Fruit fly (Drosophila melanogaster) whole organism, prepupa: ENCODE data around the gene Spps.

ENCODE experiments used
- Blimp-1 ChIP-seq: fragments of 200-800 bp; sonication (Bioruptor generic); optimal IDR thresholded peaks from 3 replicates; lab custom pipeline; 2017; ENCODE audit warnings: missing biosample characterization, missing genetic modification characterization, mild to moderate bottlenecking, moderate library complexity, missing genetic modification reagents
- CG10631 ChIP-seq: fragments of 200-800 bp; sonication (Bioruptor generic); optimal IDR thresholded peaks from 2 replicates; lab custom pipeline; 2016; ENCODE audit warnings: missing biosample characterization, missing genetic modification characterization
- CG11294 ChIP-seq: fragments of 200-800 bp; sonication (Bioruptor generic); IDR thresholded peaks from 2 replicates; pipeline ENCODE4 v1.3.6; 2022; ENCODE audit warnings: missing biosample characterization, missing genetic modification characterization
- CG11762 ChIP-seq: fragments of 200-800 bp; sonication (Bioruptor generic); optimal IDR thresholded peaks from 3 replicates; lab custom pipeline; 2016; ENCODE audit warnings: missing biosample characterization, missing genetic modification characterization; ENCODE audit not compliant: insufficient read depth
- CG1621 ChIP-seq: fragments of 200-800 bp; sonication (Bioruptor generic); optimal IDR thresholded peaks from 3 replicates; lab custom pipeline; 2018; ENCODE audit warnings: missing biosample characterization, mild to moderate bottlenecking, missing genetic modification characterization
- CG16779 ChIP-seq: fragments of 200-800 bp; sonication (Bioruptor generic); optimal IDR thresholded peaks from 3 replicates; lab custom pipeline; 2017; ENCODE audit warnings: missing biosample characterization, mild to moderate bottlenecking, missing genetic modification characterization
- CG3032 ChIP-seq: fragments of 200-800 bp; optimal IDR thresholded peaks from 2 replicates; lab custom pipeline; 2019; ENCODE audit warnings: missing biosample characterization, mild to moderate bottlenecking, missing genetic modification characterization, moderate library complexity
- CG31627 ChIP-seq: fragments of 200-800 bp; sonication (Bioruptor generic); optimal IDR thresholded peaks from 3 replicates; lab custom pipeline; 2016; ENCODE audit warnings: missing biosample characterization, missing genetic modification characterization
- CG32006 ChIP-seq: fragments of 200-800 bp; sonication (Bioruptor generic); optimal IDR thresholded peaks from 3 replicates; lab custom pipeline; 2017; ENCODE audit warnings: missing biosample characterization, mild to moderate bottlenecking, missing genetic modification characterization
- CG3919 ChIP-seq: fragments of 200-800 bp; sonication (Bioruptor generic); optimal IDR thresholded peaks from 3 replicates; lab custom pipeline; 2016; ENCODE audit warnings: missing biosample characterization, missing genetic modification characterization
- CG4318 ChIP-seq: fragments of 200-800 bp; sonication (Bioruptor generic); optimal IDR thresholded peaks from 3 replicates; lab custom pipeline; 2017; ENCODE audit warnings: missing biosample characterization, mild to moderate bottlenecking, missing genetic modification characterization
- CG6276 ChIP-seq: fragments of 200-800 bp; sonication (Bioruptor generic); optimal IDR thresholded peaks from 2 replicates; lab custom pipeline; 2017; ENCODE audit warnings: missing biosample characterization, mild to moderate bottlenecking, missing genetic modification characterization
- CG6792 ChIP-seq: fragments of 200-800 bp; sonication (Bioruptor generic); optimal IDR thresholded peaks from 3 replicates; lab custom pipeline; 2016; ENCODE audit warnings: missing biosample characterization, missing genetic modification characterization
- CG8119 ChIP-seq: fragments of 200-800 bp; sonication (Bioruptor generic); IDR thresholded peaks from 3 replicates; pipeline ENCODE4 v1.3.6; 2022; ENCODE audit warnings: missing biosample characterization, missing genetic modification characterization
- CG8319 ChIP-seq: fragments of 200-800 bp; sonication (Bioruptor generic); optimal IDR thresholded peaks from 3 replicates; lab custom pipeline; 2016; ENCODE audit warnings: missing biosample characterization, missing genetic modification characterization
- CG8632 ChIP-seq: fragments of 200-800 bp; sonication (Bioruptor generic); optimal IDR thresholded peaks from 3 replicates; lab custom pipeline; 2016; ENCODE audit warnings: missing biosample characterization, missing genetic modification characterization
- CG9139 ChIP-seq: fragments of 200-800 bp; sonication (Bioruptor generic); optimal IDR thresholded peaks from 3 replicates; lab custom pipeline; 2017; ENCODE audit warnings: missing biosample characterization, mild to moderate bottlenecking, missing genetic modification characterization
- Eip75B ChIP-seq: fragments of 200-800 bp; sonication (Bioruptor generic); optimal IDR thresholded peaks from 3 replicates; lab custom pipeline; 2016; ENCODE audit warnings: missing biosample characterization, missing genetic modification characterization
- Eip78C ChIP-seq: fragments of 200-800 bp; sonication (Bioruptor generic); peaks from one replicate; lab custom pipeline; 2016; ENCODE audit warnings: missing biosample characterization, missing genetic modification characterization
- Eip93F ChIP-seq: fragments of 200-800 bp; sonication (Bioruptor generic); optimal IDR thresholded peaks from 2 replicates; lab custom pipeline; 2016; ENCODE audit warnings: missing biosample characterization, mild to moderate bottlenecking, missing genetic modification characterization
- Ets21C ChIP-seq: fragments of 200-800 bp; sonication (Bioruptor generic); optimal IDR thresholded peaks from 3 replicates; lab custom pipeline; 2016; ENCODE audit warnings: missing biosample characterization, missing genetic modification characterization
- Ets96B ChIP-seq: fragments of 200-800 bp; optimal IDR thresholded peaks from 2 replicates; lab custom pipeline; 2019; ENCODE audit warnings: missing biosample characterization, mild to moderate bottlenecking, missing genetic modification characterization, moderate library complexity
- Hr38 ChIP-seq: sonication (Bioruptor generic); optimal IDR thresholded peaks from 2 replicates; lab custom pipeline; 2016; ENCODE audit warnings: missing biosample characterization, missing genetic modification characterization
- Hr39 ChIP-seq: fragments of 200-800 bp; sonication (Bioruptor generic); optimal IDR thresholded peaks from 2 replicates; lab custom pipeline; 2016; ENCODE audit warnings: missing biosample characterization, missing genetic modification characterization
- Hr4 ChIP-seq: fragments of 200-800 bp; sonication (Bioruptor generic); optimal IDR thresholded peaks from 3 replicates; lab custom pipeline; 2016; ENCODE audit warnings: missing biosample characterization, missing genetic modification characterization
- Lpt ChIP-seq: fragments of 200-800 bp; sonication (Bioruptor generic); optimal IDR thresholded peaks from 3 replicates; lab custom pipeline; 2016; ENCODE audit warnings: missing biosample characterization, missing genetic modification characterization
- Met ChIP-seq: fragments of 200-800 bp; sonication (Bioruptor generic); optimal IDR thresholded peaks from 3 replicates; lab custom pipeline; 2016; ENCODE audit warnings: missing biosample characterization, missing genetic modification characterization
- Sox14 ChIP-seq: fragments of 200-800 bp; sonication (Bioruptor generic); optimal IDR thresholded peaks from 3 replicates; lab custom pipeline; 2016; ENCODE audit warnings: missing biosample characterization, missing genetic modification characterization
- achi ChIP-seq: fragments of 200-800 bp; sonication (Bioruptor generic); optimal IDR thresholded peaks from 3 replicates; lab custom pipeline; 2016; ENCODE audit warnings: missing biosample characterization, missing genetic modification characterization
- cyc ChIP-seq: fragments of 200-800 bp; sonication (Bioruptor generic); optimal IDR thresholded peaks from 3 replicates; lab custom pipeline; 2016; ENCODE audit warnings: missing biosample characterization, missing genetic modification characterization
- dsx ChIP-seq: fragments of 200-800 bp; optimal IDR thresholded peaks from 3 replicates; lab custom pipeline; 2019; ENCODE audit warnings: missing biosample characterization, mild to moderate bottlenecking, missing genetic modification characterization, moderate library complexity; ENCODE audit not compliant: poor library complexity, severe bottlenecking
- fd85E ChIP-seq: fragments of 200-800 bp; sonication (Bioruptor generic); optimal IDR thresholded peaks from 3 replicates; lab custom pipeline; 2016; ENCODE audit warnings: missing biosample characterization, missing genetic modification characterization
- fkh ChIP-seq: fragments of 200-800 bp; sonication (Bioruptor generic); optimal IDR thresholded peaks from 3 replicates; lab custom pipeline; 2017; ENCODE audit warnings: missing biosample characterization, mild to moderate bottlenecking, missing genetic modification characterization, moderate library complexity
- lz ChIP-seq: fragments of 200-800 bp; sonication (Bioruptor generic); optimal IDR thresholded peaks from 3 replicates; lab custom pipeline; 2016; ENCODE audit warnings: missing biosample characterization, missing genetic modification characterization
- salr ChIP-seq, 2 experiments: fragments of 200-800 bp; sonication (Bioruptor generic); optimal IDR thresholded peaks; 3 replicates each; lab custom pipeline; 2016 to 2018; ENCODE audit warnings: missing biosample characterization in 2 of 2, missing genetic modification characterization in 2 of 2, mild to moderate bottlenecking in 1 of 2
- spab ChIP-seq: fragments of 200-800 bp; sonication (Bioruptor generic); optimal IDR thresholded peaks from 2 replicates; lab custom pipeline; 2017; ENCODE audit warnings: missing biosample characterization, mild to moderate bottlenecking, missing genetic modification characterization, missing genetic modification reagents
- ss ChIP-seq, 2 experiments: fragments of 200-800 bp; sonication (Bioruptor generic); optimal IDR thresholded peaks; 2 replicates in 1 of 2; 3 replicates in 1 of 2; lab custom pipeline; 2017 to 2018; ENCODE audit warnings: mild to moderate bottlenecking in 2 of 2, missing biosample characterization in 2 of 2, missing genetic modification characterization in 2 of 2, moderate library complexity in 1 of 2
- topi ChIP-seq: fragments of 200-800 bp; sonication (Bioruptor generic); optimal IDR thresholded peaks from 3 replicates; lab custom pipeline; 2016; ENCODE audit warnings: missing biosample characterization, missing genetic modification characterization
- vri ChIP-seq: fragments of 200-800 bp; sonication (Bioruptor generic); optimal IDR thresholded peaks from 3 replicates; lab custom pipeline; 2016; ENCODE audit warnings: missing biosample characterization, mild to moderate bottlenecking, missing genetic modification characterization

The Spps gene

DNA sequence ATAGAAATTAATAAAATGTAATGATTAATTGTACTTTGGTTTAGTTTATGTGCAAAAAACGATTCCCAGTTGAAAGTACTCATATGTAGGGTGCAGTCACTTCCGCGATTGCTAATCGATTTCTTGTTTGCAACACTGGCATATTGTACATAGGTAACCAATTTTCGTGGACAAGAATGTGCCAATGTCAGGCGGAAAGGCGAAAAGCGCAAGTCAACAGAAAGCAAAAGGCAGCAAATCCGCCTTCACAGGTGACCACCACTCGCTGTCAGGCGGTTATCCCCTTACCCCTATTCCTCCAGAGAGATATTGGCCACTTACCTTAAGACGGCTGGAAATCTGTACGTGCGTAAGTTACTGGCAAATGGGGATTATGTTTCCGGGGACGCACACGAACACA, 43.8 kb upstream of the Spps start:
- TF ChIP-seq Eip75B (GFP tag; lab: Kevin White, UChicago) (no peak), cyc (GFP tag; lab: Kevin White, UChicago) (no peak), CG6792 (no peak), dsx (GFP tag; lab: Kevin White, UChicago) (no peak), achi (GFP tag; lab: Kevin White, UChicago) (no peak), CG3032 (no peak), salr (GFP tag; optimal IDR thresholded peaks at IDR 0.05; lab: Kevin White, UChicago) (no peak), CG6276 (GFP tag; lab: Kevin White, UChicago) (no peak), Eip78C (GFP tag; lab: Kevin White, UChicago) (no peak), CG9139 (GFP tag; lab: Kevin White, UChicago) (no peak), Blimp-1 (GFP tag; lab: Kevin White, UChicago) (no peak), CG3919 (GFP tag; lab: Kevin White, UChicago) (no peak), ss (GFP tag; optimal IDR thresholded peaks at IDR 0.05; lab: Kevin White, UChicago) (no peak), Ets21C (GFP tag; lab: Kevin White, UChicago) (no peak), Lpt (GFP tag; lab: Kevin White, UChicago) (no peak), lz (GFP tag; lab: Kevin White, UChicago) (no peak), Met (GFP tag; lab: Kevin White, UChicago) (no peak)

DNA sequence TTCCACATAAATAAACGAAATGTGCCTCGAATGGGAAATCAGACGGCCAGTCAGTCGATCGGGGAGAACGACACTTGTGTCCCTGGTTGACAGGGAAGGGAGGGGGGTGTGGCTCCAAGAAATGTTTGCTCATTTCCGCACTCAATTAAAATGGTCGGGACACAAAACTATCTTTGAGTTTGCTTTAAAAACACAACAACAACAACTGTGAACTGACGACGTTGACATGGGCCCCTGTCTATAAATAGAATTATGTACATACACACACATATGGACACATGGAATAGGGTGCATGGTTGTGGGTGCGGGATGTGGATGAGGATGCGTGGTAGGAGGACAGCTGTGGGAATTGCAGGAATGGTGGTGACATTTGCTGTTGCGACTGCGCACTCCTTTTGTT, 43.3 kb upstream of the Spps start:
- TF ChIP-seq Hr4 (GFP tag; lab: Kevin White, UChicago) (no peak), fkh (peak; percentile 80), vri (no peak), fd85E (no peak), ss (GFP tag; optimal IDR thresholded peaks at IDR 0.05; lab: Kevin White, UChicago) (peak in 1 of 2 experiments; percentile 27)
- TF ChIP-seq, all 60 proteins: peak for 2

DNA sequence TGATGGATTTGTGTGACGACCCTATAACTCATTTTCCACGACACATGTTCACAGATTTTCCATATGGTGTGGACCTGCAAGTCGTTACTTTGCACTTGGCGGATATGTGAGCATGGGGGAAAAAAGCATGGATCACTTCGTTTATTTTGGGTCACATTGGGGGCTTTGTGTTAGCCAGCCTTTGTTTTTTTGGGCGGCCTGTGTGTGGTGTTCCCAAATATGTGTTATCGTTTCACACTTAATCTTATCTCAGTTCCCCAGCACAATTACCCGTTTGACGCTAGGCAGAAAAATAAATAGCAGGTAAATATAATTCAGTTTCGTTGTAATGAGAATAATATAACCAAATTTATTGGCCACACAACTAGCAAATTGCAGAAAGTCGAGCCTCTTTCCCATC, 41.6 kb upstream of the Spps start:
- TF ChIP-seq Met (GFP tag; lab: Kevin White, UChicago) (no peak), CG31627 (no peak), Eip93F (peak; percentile 28), fd85E (no peak), CG11762 (GFP tag; lab: Kevin White, UChicago) (no peak), CG10631 (GFP tag; lab: Kevin White, UChicago) (no peak), Sox14 (GFP tag; lab: Kevin White, UChicago) (no peak), fkh (peak; percentile 51), CG3032 (no peak)
- TF ChIP-seq, all 60 proteins: peak for 2

DNA sequence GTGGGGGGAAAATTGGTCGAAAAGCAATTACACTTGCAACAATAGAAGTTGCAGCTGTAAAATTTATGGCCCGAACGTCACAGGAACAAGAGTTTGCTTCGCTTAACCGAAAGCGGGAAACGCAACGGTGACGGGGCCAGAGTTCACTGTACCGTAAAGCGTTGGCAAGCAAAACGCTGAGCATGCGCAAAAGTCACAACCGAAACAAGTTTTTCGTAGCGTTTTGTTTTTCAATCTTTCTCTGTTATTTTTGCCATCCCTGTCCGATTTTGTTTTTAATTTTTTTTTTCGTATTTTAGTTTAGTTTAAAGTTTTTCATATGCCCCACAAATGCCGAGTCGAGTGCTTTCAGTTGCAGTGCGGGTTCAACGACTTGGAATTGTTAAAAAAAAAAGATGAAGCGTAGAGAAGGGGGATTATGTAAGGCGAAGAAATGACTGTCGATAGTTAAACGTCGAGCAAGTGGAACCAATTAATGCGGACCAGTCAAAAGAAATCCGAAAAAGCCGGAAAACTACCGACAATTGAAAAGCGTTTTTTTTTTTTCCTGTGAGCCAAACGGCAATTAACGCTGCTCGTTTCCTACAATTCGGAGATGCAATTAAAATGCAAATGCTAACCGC, 41.0 kb upstream of the Spps start:
- no peak for TF ChIP-seq topi (GFP tag; lab: Kevin White, UChicago)
- TF ChIP-seq CG8119: no peak
- no peak for TF ChIP-seq CG11762 (GFP tag; lab: Kevin White, UChicago)
- no peak for TF ChIP-seq CG16779 (tag; lab: Kevin White, UChicago)
- TF ChIP-seq CG1621: no peak
- TF ChIP-seq CG11294 (GFP tag; lab: Robert Waterston, UW): no peak
- TF ChIP-seq CG6276 (GFP tag; lab: Kevin White, UChicago): no peak
- no peak for TF ChIP-seq CG6792
- TF ChIP-seq Ets96B: no peak
- TF ChIP-seq CG8632 (GFP tag; lab: Kevin White, UChicago): no peak
- no peak for TF ChIP-seq Hr39 (GFP tag; lab: Kevin White, UChicago)
- no peak for TF ChIP-seq CG31627
- no peak for TF ChIP-seq spab (GFP tag; lab: Kevin White, UChicago)
- TF ChIP-seq CG32006 (GFP tag; lab: Kevin White, UChicago): no peak
- TF ChIP-seq Blimp-1 (GFP tag; lab: Kevin White, UChicago): no peak
- no peak for TF ChIP-seq Hr38 (GFP tag; lab: Kevin White, UChicago)
- TF ChIP-seq salr (GFP tag; optimal IDR thresholded peaks at IDR 0.05; lab: Kevin White, UChicago): no peak
- TF ChIP-seq CG8319 (GFP tag; lab: Kevin White, UChicago): no peak
- TF ChIP-seq CG3032: no peak
- TF ChIP-seq CG4318: no peak
